Fruit fly (Drosophila melanogaster) whole organism, embryonic: ENCODE data around the gene Cks85A.

Source experiments
- CG1024 ChIP-seq: fragments of 200-800 bp; sonication (Bioruptor generic); IDR thresholded peaks from 2 replicates; pipeline ENCODE4 v1.3.6; 2022; ENCODE audit warnings: missing biosample characterization, missing genetic modification characterization
- CG10321 ChIP-seq: fragments of 200-800 bp; sonication (Bioruptor generic); IDR thresholded peaks from 2 replicates; pipeline ENCODE4 v1.3.6; 2022; ENCODE audit warnings: missing biosample characterization, missing genetic modification characterization
- CG11456 ChIP-seq: fragments of 200-800 bp; sonication (Bioruptor generic); IDR thresholded peaks from 3 replicates; pipeline ENCODE4 v1.3.6; 2022; ENCODE audit warnings: missing biosample characterization, missing genetic modification characterization
- CG12155 ChIP-seq: fragments of 200-800 bp; sonication (Bioruptor generic); optimal IDR thresholded peaks from 3 replicates; lab custom pipeline; 2016; ENCODE audit warnings: missing biosample characterization, missing genetic modification characterization
- CG15269 ChIP-seq: fragments of 200-800 bp; sonication (Bioruptor generic); optimal IDR thresholded peaks from 2 replicates; lab custom pipeline; 2018; ENCODE audit warnings: missing biosample characterization, mild to moderate bottlenecking, missing genetic modification characterization, moderate library complexity
- CG15514 ChIP-seq: fragments of 200-800 bp; sonication (Bioruptor generic); optimal IDR thresholded peaks from 3 replicates; lab custom pipeline; 2017; ENCODE audit warnings: missing biosample characterization, missing genetic modification characterization, mild to moderate bottlenecking, moderate library complexity, missing genetic modification reagents
- CG17359 ChIP-seq: fragments of 200-800 bp; sonication (Bioruptor generic); optimal IDR thresholded peaks from 3 replicates; lab custom pipeline; 2018; ENCODE audit warnings: missing biosample characterization, mild to moderate bottlenecking, missing genetic modification characterization, moderate library complexity
- CG17802 ChIP-seq: fragments of 200-800 bp; sonication (Bioruptor generic); optimal IDR thresholded peaks from 2 replicates; lab custom pipeline; 2018; ENCODE audit warnings: missing biosample characterization, mild to moderate bottlenecking, missing genetic modification characterization, moderate library complexity
- CG31441 ChIP-seq: fragments of 200-800 bp; sonication (Bioruptor generic); IDR thresholded peaks from 2 replicates; pipeline ENCODE4 v1.3.6; 2022; ENCODE audit warnings: missing biosample characterization, missing genetic modification characterization
- CG32767 ChIP-seq: fragments of 200-800 bp; sonication (Bioruptor generic); IDR thresholded peaks from 2 replicates; pipeline ENCODE4 v1.3.6; 2022; ENCODE audit warnings: missing biosample characterization, missing genetic modification characterization
- CG3838 ChIP-seq: fragments of 200-800 bp; sonication (Bioruptor generic); optimal IDR thresholded peaks from 3 replicates; lab custom pipeline; 2016; ENCODE audit warnings: missing biosample characterization, missing genetic modification characterization
- CG3847 ChIP-seq: fragments of 200-800 bp; sonication (Bioruptor generic); IDR thresholded peaks from 2 replicates; pipeline ENCODE4 v1.3.6; 2022; ENCODE audit warnings: missing biosample characterization, missing genetic modification characterization
- CG5245 ChIP-seq: fragments of 200-800 bp; sonication (Bioruptor generic); optimal IDR thresholded peaks from 3 replicates; lab custom pipeline; 2016; ENCODE audit warnings: missing biosample characterization, missing genetic modification characterization
- CG6654 ChIP-seq: fragments of 200-800 bp; sonication (Bioruptor generic); optimal IDR thresholded peaks from 2 replicates; lab custom pipeline; 2017; ENCODE audit warnings: missing biosample characterization, mild to moderate bottlenecking, missing genetic modification characterization
- CG7357 ChIP-seq: fragments of 200-800 bp; sonication (Bioruptor generic); IDR thresholded peaks from 3 replicates; pipeline ENCODE4 v1.3.6; 2022; ENCODE audit warnings: missing biosample characterization, missing genetic modification characterization
- CG7928 ChIP-seq: fragments of 200-800 bp; sonication (Bioruptor generic); optimal IDR thresholded peaks from 2 replicates; lab custom pipeline; 2017; ENCODE audit warnings: missing biosample characterization, mild to moderate bottlenecking, missing genetic modification characterization
- CG8290 ChIP-seq, 3 experiments: fragments of 200-800 bp; sonication (Bioruptor generic); optimal IDR thresholded peaks; 2 replicates each; lab custom pipeline; 2016 to 2019; ENCODE audit warnings: missing biosample characterization in 3 of 3, missing genetic modification characterization in 3 of 3, mild to moderate bottlenecking in 2 of 3, moderate library complexity in 1 of 3
- CrebB ChIP-seq: fragments of 200-800 bp; sonication (Bioruptor generic); optimal IDR thresholded peaks from 3 replicates; lab custom pipeline; 2018; ENCODE audit warnings: missing biosample characterization, mild to moderate bottlenecking, missing genetic modification characterization
- D19B ChIP-seq: fragments of 200-800 bp; sonication (Bioruptor generic); optimal IDR thresholded peaks from 2 replicates; lab custom pipeline; 2017; ENCODE audit warnings: missing biosample characterization, mild to moderate bottlenecking, missing genetic modification characterization
- Deaf1 ChIP-seq: fragments of 200-800 bp; optimal IDR thresholded peaks from 3 replicates; lab custom pipeline; 2019; ENCODE audit warnings: missing biosample characterization, mild to moderate bottlenecking, missing genetic modification characterization, moderate library complexity
- Doc3 ChIP-seq: fragments of 200-800 bp; sonication (Bioruptor generic); IDR thresholded peaks from 3 replicates; pipeline ENCODE4 v1.3.6; 2022; ENCODE audit warnings: missing biosample characterization, missing genetic modification characterization; ENCODE audit not compliant: partially characterized antibody
- ERR ChIP-seq: fragments of 200-800 bp; sonication (Bioruptor generic); optimal IDR thresholded peaks from 2 replicates; lab custom pipeline; 2016; ENCODE audit warnings: missing biosample characterization, missing genetic modification characterization
- Eip74EF ChIP-seq, 2 experiments: fragments of 200-800 bp in 1 of 2; fragments of >200 bp in 1 of 2; sonication (Bioruptor generic) in 1 of 2; optimal IDR thresholded peaks; 2 replicates each; lab custom pipeline; 2017 to 2019; ENCODE audit warnings: missing biosample characterization in 2 of 2, missing genetic modification characterization in 2 of 2, mild to moderate bottlenecking in 1 of 2, moderate library complexity in 1 of 2
- H15 ChIP-seq: fragments of 200-800 bp; sonication (Bioruptor generic); IDR thresholded peaks from 3 replicates; pipeline ENCODE4 v1.3.6; 2022; ENCODE audit warnings: missing biosample characterization, missing genetic modification characterization
- MESR4 ChIP-seq: fragments of 200-800 bp; sonication (Bioruptor generic); optimal IDR thresholded peaks from 2 replicates; lab custom pipeline; 2018; ENCODE audit warnings: missing biosample characterization, mild to moderate bottlenecking, missing genetic modification characterization, moderate library complexity
- Oaz ChIP-seq: fragments of 200-800 bp; sonication (Bioruptor generic); IDR thresholded peaks from 2 replicates; pipeline ENCODE4 v1.3.6; 2022; ENCODE audit warnings: missing biosample characterization, missing genetic modification characterization
- YL-1 ChIP-seq: fragments of 200-800 bp; sonication (Bioruptor generic); optimal IDR thresholded peaks from 3 replicates; lab custom pipeline; 2017; ENCODE audit warnings: missing biosample characterization, mild to moderate bottlenecking, missing genetic modification characterization
- aop ChIP-seq: fragments of 200-800 bp; sonication (Bioruptor generic); IDR thresholded peaks from 2 replicates; pipeline ENCODE4 v1.3.6; 2022; ENCODE audit warnings: missing biosample characterization, missing genetic modification characterization
- az2 ChIP-seq: fragments of 200-800 bp; sonication (Bioruptor generic); optimal IDR thresholded peaks from 3 replicates; lab custom pipeline; 2016; ENCODE audit warnings: missing biosample characterization, missing genetic modification characterization
- bcd ChIP-seq: fragments of 200-800 bp; sonication (Bioruptor generic); optimal IDR thresholded peaks from 2 replicates; lab custom pipeline; 2017; ENCODE audit warnings: missing biosample characterization, mild to moderate bottlenecking, missing genetic modification characterization
- dm ChIP-seq: fragments of 200-800 bp; sonication (Bioruptor generic); optimal IDR thresholded peaks from 3 replicates; lab custom pipeline; 2016; ENCODE audit warnings: missing biosample characterization, missing genetic modification characterization
- fd3F ChIP-seq: fragments of 200-800 bp; sonication (Bioruptor generic); optimal IDR thresholded peaks from 2 replicates; lab custom pipeline; 2018; ENCODE audit warnings: missing biosample characterization, mild to moderate bottlenecking, missing genetic modification characterization, moderate library complexity
- ftz-f1 ChIP-seq: fragments of 200-800 bp; sonication (Bioruptor generic); optimal IDR thresholded peaks from 2 replicates; lab custom pipeline; 2016; ENCODE audit warnings: missing biosample characterization, missing genetic modification characterization
- gce ChIP-seq: fragments of 200-800 bp; sonication (Bioruptor generic); IDR thresholded peaks from 3 replicates; pipeline ENCODE4 v1.3.6; 2022; ENCODE audit warnings: missing biosample characterization, missing genetic modification characterization
- hkb ChIP-seq, 2 experiments: fragments of 200-800 bp in 1 of 2; fragments of >200 bp in 1 of 2; sonication (Bioruptor generic) in 1 of 2; IDR thresholded peaks in 1 of 2; optimal IDR thresholded peaks in 1 of 2; 2 replicates each; pipeline versions ENCODE4 v1.3.6 to Lab custom; 2017 to 2022; ENCODE audit warnings: missing biosample characterization in 1 of 2, missing genetic modification characterization in 1 of 2
- kay ChIP-seq: fragments of 200-800 bp; sonication (Bioruptor generic); optimal IDR thresholded peaks from 2 replicates; lab custom pipeline; 2016; ENCODE audit warnings: missing biosample characterization, missing genetic modification characterization
- ken ChIP-seq: fragments of 200-800 bp; sonication (Bioruptor generic); IDR thresholded peaks from 3 replicates; pipeline ENCODE4 v1.3.6; 2022; ENCODE audit warnings: missing biosample characterization, missing genetic modification characterization
- lilli ChIP-seq: fragments of 200-800 bp; sonication (Bioruptor generic); optimal IDR thresholded peaks from 3 replicates; lab custom pipeline; 2016; ENCODE audit warnings: missing biosample characterization, missing genetic modification characterization
- luna ChIP-seq: fragments of 200-800 bp; sonication (Bioruptor generic); optimal IDR thresholded peaks from 2 replicates; lab custom pipeline; 2016; ENCODE audit warnings: missing biosample characterization, missing genetic modification characterization
- maf-S ChIP-seq: fragments of 200-800 bp; sonication (Bioruptor generic); optimal IDR thresholded peaks from 2 replicates; lab custom pipeline; 2016; ENCODE audit warnings: missing biosample characterization, missing genetic modification characterization
- psq ChIP-seq: fragments of 200-800 bp; sonication (Bioruptor generic); optimal IDR thresholded peaks from 2 replicates; lab custom pipeline; 2017; ENCODE audit warnings: missing biosample characterization, missing genetic modification characterization
- sc ChIP-seq, 3 experiments: fragments of >200 bp in 2 of 3; fragments of 200-800 bp in 1 of 3; sonication (Bioruptor generic) in 1 of 3; optimal IDR thresholded peaks; 2 replicates in 2 of 3; 3 replicates in 1 of 3; lab custom pipeline; 2017; ENCODE audit warnings: mild to moderate bottlenecking in 1 of 3, missing biosample characterization in 1 of 3, missing genetic modification characterization in 1 of 3, missing genetic modification reagents in 1 of 3
- sob ChIP-seq: fragments of 200-800 bp; sonication (Bioruptor generic); IDR thresholded peaks from 2 replicates; pipeline ENCODE4 v1.3.6; 2022; ENCODE audit warnings: missing biosample characterization, missing genetic modification characterization
- unc-4 ChIP-seq: fragments of 200-800 bp; sonication (Bioruptor generic); IDR thresholded peaks from 2 replicates; pipeline ENCODE4 v1.3.6; 2022; ENCODE audit warnings: missing biosample characterization, missing genetic modification characterization; ENCODE audit not compliant: partially characterized antibody
- vfl ChIP-seq: fragments of 200-800 bp; sonication (Bioruptor generic); optimal IDR thresholded peaks from 2 replicates; lab custom pipeline; 2016; ENCODE audit warnings: missing biosample characterization, missing genetic modification characterization
- vvl ChIP-seq: fragments of 200-800 bp; sonication (Bioruptor generic); IDR thresholded peaks from 2 replicates; pipeline ENCODE4 v1.3.6; 2022; ENCODE audit warnings: missing biosample characterization, missing genetic modification characterization
- wor ChIP-seq: fragments of 200-800 bp; sonication (Bioruptor generic); IDR thresholded peaks from 2 replicates; pipeline ENCODE4 v1.3.6; 2022; ENCODE audit warnings: missing biosample characterization, missing genetic modification characterization
- yki ChIP-seq: fragments of >200 bp; optimal IDR thresholded peaks from 3 replicates; lab custom pipeline; 2018

Cks85A gene

DNA sequence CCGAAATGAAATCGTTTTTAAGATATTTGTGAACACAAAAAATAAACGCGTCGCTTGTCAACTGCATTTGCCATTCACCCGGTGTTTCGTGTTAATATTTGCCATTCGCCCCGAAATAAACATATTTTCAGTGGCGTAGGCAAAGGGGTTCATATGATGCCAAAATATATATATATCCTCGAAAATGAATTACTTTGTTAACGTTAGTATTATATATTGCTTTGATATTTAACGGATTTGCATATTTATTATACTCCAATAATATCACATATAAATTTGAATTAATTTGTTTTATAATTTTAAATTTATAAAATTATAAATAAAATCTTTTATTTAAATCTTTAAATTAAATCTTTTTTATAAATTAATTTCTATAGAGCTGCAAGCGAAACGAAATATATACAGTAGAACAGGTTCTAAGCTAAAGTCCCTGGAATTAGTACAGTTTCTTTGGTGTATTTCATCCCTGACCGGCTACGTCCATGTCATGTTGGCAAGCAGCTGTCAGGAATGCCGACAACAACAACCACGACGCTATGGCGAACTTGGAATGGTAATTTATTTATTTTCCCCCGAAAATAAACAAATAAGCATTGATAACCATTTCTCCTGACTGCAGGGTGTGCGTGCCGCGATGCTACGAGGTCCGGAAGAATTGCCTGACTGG is 13.5 kb upstream of the Cks85A start, which contains the start of the genes M1BP and CG8202 (continued):
- TF ChIP-seq CG8290 (GFP tag; optimal IDR thresholded peaks at IDR 0.05; lab: Kevin White, UChicago) (peak; percentile 83), CG8290 (tag; optimal IDR thresholded peaks at IDR 0.05; lab: Kevin White, UChicago) (no peak), hkb (optimal IDR thresholded peaks at IDR 0.05; lab: Kevin White, UChicago) (no peak), hkb (GFP tag; IDR thresholded peaks at IDR 0.05; lab: Robert Waterston, UW) (peak; percentile 77), CG5245 (GFP tag; lab: Kevin White, UChicago) (peak; percentile 76), YL-1 (peak; percentile 85), CG6654 (GFP tag; lab: Kevin White, UChicago) (peak; percentile 79), CG1024 (0 out of 2 replicates have a peak, but pooled peaks have one; percentile 3), vvl (peak; percentile 83), CG15269 (tag; lab: Kevin White, UChicago) (peak; percentile 89), CG3847 (GFP tag; lab: Robert Waterston, UW) (peak; percentile 79), CG7928 (GFP tag; lab: Kevin White, UChicago) (peak; percentile 59), wor (GFP tag; lab: Robert Waterston, UW) (peak; percentile 56), CG11456 (GFP tag; lab: Robert Waterston, UW) (peak; percentile 83), CG31441 (GFP tag; lab: Robert Waterston, UW) (no peak; the same call in 1 of the 2 replicates), CG32767 (GFP tag; lab: Robert Waterston, UW) (peak; percentile 64; the same call in 1 of the 2 replicates), maf-S (GFP tag; lab: Kevin White, UChicago) (no peak), CG15514 (peak; percentile 56), aop (GFP tag; lab: Robert Waterston, UW) (0 out of 2 replicates have a peak, but pooled peaks have one; percentile 4), sc (optimal IDR thresholded peaks at IDR 0.05; lab: Kevin White, UChicago) (no peak), sc (GFP tag; optimal IDR thresholded peaks at IDR 0.05; lab: Kevin White, UChicago) (peak; percentile 86), D19B (GFP tag; lab: Kevin White, UChicago) (peak; percentile 71), CG7357 (GFP tag; lab: Robert Waterston, UW) (peak; percentile 65; the same call in 2 of the 3 replicates), luna (GFP tag; lab: Kevin White, UChicago) (no peak), Deaf1 (tag; lab: Kevin White, UChicago) (no peak), vfl (GFP tag; lab: Kevin White, UChicago) (peak; percentile 0), az2 (GFP tag; lab: Kevin White, UChicago) (peak; percentile 91), CG10321 (GFP tag; lab: Robert Waterston, UW) (peak; percentile 28; the same call in 1 of the 2 replicates), CG17802 (tag; lab: Kevin White, UChicago) (peak; percentile 31), unc-4 (no peak), CG12155 (GFP tag; lab: Kevin White, UChicago) (peak; percentile 78), Oaz (GFP tag; lab: Robert Waterston, UW) (no peak), Eip74EF (GFP tag; optimal IDR thresholded peaks at IDR 0.05; lab: Kevin White, UChicago) (no peak), Doc3 (GFP tag; lab: Robert Waterston, UW) (no peak), kay (GFP tag; lab: Kevin White, UChicago) (peak; percentile 49), ftz-f1 (GFP tag; lab: Kevin White, UChicago) (no peak), ERR (GFP tag; lab: Kevin White, UChicago) (no peak), dm (no peak), psq (GFP tag; lab: Kevin White, UChicago) (peak; percentile 67), gce (no peak), CG3838 (GFP tag; lab: Kevin White, UChicago) (peak; percentile 24), bcd (GFP tag; lab: Kevin White, UChicago) (peak; percentile 90), lilli (GFP tag; lab: Kevin White, UChicago) (peak; percentile 81), CG17359 (tag; lab: Kevin White, UChicago) (peak; percentile 84), H15 (GFP tag; lab: Robert Waterston, UW) (peak; percentile 59; the same call in 1 of the 3 replicates), fd3F (GFP tag; lab: Kevin White, UChicago) (peak; percentile 83), CrebB (tag; lab: Kevin White, UChicago) (peak; percentile 56), ken (GFP tag; lab: Robert Waterston, UW) (peak; percentile 78; the same call in 2 of the 3 replicates), yki (lab: Kevin White, UChicago) (peak; percentile 29), MESR4 (peak; percentile 40), sob (GFP tag; lab: Robert Waterston, UW) (peak; percentile 57; the same call in 1 of the 2 replicates)
